Worm (Caenorhabditis elegans) whole organism, L1 larva: Measurements from ENCODE around the gene spp-22.

Experiments
- ama-1 ChIP-seq: fragments of 150-350 bp; optimal IDR thresholded peaks from 2 replicates; lab custom pipeline; 2014
- egl-27 ChIP-seq, 2 experiments: fragments of 150-350 bp in 1 of 2; sonication (generic microtip); optimal IDR thresholded peaks; 3 replicates each; lab custom pipeline; 2017 to 2018; ENCODE audit warnings: missing biosample characterization in 2 of 2, missing genetic modification characterization in 2 of 2, missing genetic modification reagents in 2 of 2
- mdl-1 ChIP-seq, 2 experiments: fragments of 150-350 bp; optimal IDR thresholded peaks; 2 replicates each; lab custom pipeline; 2014 to 2017; ENCODE audit warnings: missing biosample characterization in 2 of 2, missing genetic modification characterization in 2 of 2, inconsistent platforms in 1 of 2
- nhr-11 ChIP-seq: fragments of 150-350 bp; optimal IDR thresholded peaks from 2 replicates; lab custom pipeline; 2014; ENCODE audit warnings: missing biosample characterization, missing genetic modification characterization
- nhr-12 ChIP-seq: sonication (generic microtip); optimal IDR thresholded peaks from 2 replicates; lab custom pipeline; 2017; ENCODE audit warnings: missing biosample characterization, missing genetic modification characterization
- nhr-28 ChIP-seq: fragments of 150-350 bp; optimal IDR thresholded peaks from 2 replicates; lab custom pipeline; 2014; ENCODE audit warnings: missing biosample characterization, missing genetic modification characterization
- nhr-76 ChIP-seq: sonication (generic microtip); optimal IDR thresholded peaks from 2 replicates; lab custom pipeline; 2017; ENCODE audit warnings: missing biosample characterization, missing genetic modification characterization
- sptf-1 ChIP-seq: fragments of 150-350 bp; optimal IDR thresholded peaks from 2 replicates; lab custom pipeline; 2014; ENCODE audit warnings: missing biosample characterization, missing genetic modification characterization
- unc-62 ChIP-seq: fragments of 150-350 bp; optimal IDR thresholded peaks from 2 replicates; lab custom pipeline; 2014; ENCODE audit warnings: missing biosample characterization, missing genetic modification reagents, missing genetic modification characterization
- zag-1 ChIP-seq: fragments of 150-350 bp; optimal IDR thresholded peaks from 2 replicates; lab custom pipeline; 2014; ENCODE audit warnings: missing biosample characterization, missing genetic modification characterization

DNA sequence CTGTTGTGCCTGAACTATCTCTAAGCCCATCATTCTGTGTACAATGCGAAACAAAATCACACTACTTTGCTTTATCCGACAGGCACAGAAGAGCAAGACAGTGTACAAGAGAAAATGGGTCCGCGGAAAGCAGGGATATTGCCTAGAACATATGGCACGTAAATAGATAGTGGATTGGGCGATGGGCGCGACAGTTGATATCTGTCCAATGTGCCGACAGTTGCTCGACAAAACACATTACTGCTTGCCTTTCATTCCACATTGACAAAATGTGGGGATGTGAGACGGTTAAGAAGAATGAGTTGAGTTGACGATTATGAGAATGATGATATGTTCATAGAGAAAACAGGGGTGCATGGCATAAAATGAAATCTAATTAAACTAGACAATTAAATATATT is 13.5 kb downstream of the spp-22 start:
- no peak for TF ChIP-seq ama-1
- no peak for TF ChIP-seq mdl-1 (tag; optimal IDR thresholded peaks at IDR 0.05; lab: Kevin White, UChicago)
- TF ChIP-seq nhr-11 (tag; lab: Kevin White, UChicago) = no peak
- no peak for TF ChIP-seq unc-62 (GFP tag; lab: Kevin White, UChicago)
- TF ChIP-seq sptf-1 (tag; lab: Kevin White, UChicago) = no peak
- no peak for TF ChIP-seq egl-27 (tag; optimal IDR thresholded peaks at IDR 0.05; lab: Kevin White, UChicago)
- no peak for TF ChIP-seq zag-1 (tag; lab: Kevin White, UChicago)
- no peak for TF ChIP-seq nhr-28
- no peak for TF ChIP-seq nhr-76 (tag; lab: Kevin White, UChicago)
- TF ChIP-seq nhr-12 = no peak
